Fruit fly (Drosophila melanogaster) Kc167 (cell line): ENCODE measurements around the gene dah.

Source experiments
- Myc ChIP-seq: fragments of >200 bp; optimal IDR thresholded peaks from 2 replicates; lab custom pipeline; 2017; ENCODE audit warnings: missing external identifiers
- Sin3A ChIP-seq: fragments of >200 bp; optimal IDR thresholded peaks from 2 replicates; lab custom pipeline; 2018; ENCODE audit warnings: missing external identifiers
- h ChIP-seq: fragments of >200 bp; optimal IDR thresholded peaks from 3 replicates; lab custom pipeline; 2018; ENCODE audit warnings: missing external identifiers
- insv ChIP-seq: fragments of >200 bp; optimal IDR thresholded peaks from 3 replicates; lab custom pipeline; 2018; ENCODE audit warnings: missing external identifiers
- psq ChIP-seq: fragments of >200 bp; optimal IDR thresholded peaks from 2 replicates; lab custom pipeline; 2017; ENCODE audit warnings: missing external identifiers
- ttk ChIP-seq: sonication (Bioruptor generic); optimal IDR thresholded peaks from 2 replicates; lab custom pipeline; 2017; ENCODE audit warnings: missing external identifiers

dah gene

DNA sequence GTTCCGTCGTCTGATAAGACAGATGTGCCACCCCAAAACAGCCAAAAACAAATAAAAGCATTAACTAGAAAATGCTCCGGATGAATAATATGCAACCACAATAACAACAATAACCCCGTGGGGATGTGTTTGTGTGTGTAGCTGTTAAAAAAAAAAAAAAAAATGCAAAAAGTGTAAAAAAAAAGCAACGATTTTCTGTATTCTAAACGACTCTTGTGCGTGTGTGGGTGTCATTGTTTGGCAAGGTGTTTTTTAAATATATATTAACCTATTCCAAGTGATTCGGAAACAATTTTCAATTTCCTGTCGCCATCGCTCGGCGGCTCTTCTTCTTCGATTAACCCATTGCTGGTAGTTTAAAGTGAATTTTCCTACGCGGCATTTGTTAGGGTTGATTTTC lies 7.6 kb upstream of the dah start:
- no peak for TF ChIP-seq insv (lab: Kevin White, UChicago)
- TF ChIP-seq Sin3A (lab: Kevin White, UChicago) = no peak
- no peak for TF ChIP-seq Myc (lab: Kevin White, UChicago)
- no peak for TF ChIP-seq h (lab: Kevin White, UChicago)
- TF ChIP-seq ttk (lab: Kevin White, UChicago) = no peak
- no peak for TF ChIP-seq psq (lab: Kevin White, UChicago)

DNA sequence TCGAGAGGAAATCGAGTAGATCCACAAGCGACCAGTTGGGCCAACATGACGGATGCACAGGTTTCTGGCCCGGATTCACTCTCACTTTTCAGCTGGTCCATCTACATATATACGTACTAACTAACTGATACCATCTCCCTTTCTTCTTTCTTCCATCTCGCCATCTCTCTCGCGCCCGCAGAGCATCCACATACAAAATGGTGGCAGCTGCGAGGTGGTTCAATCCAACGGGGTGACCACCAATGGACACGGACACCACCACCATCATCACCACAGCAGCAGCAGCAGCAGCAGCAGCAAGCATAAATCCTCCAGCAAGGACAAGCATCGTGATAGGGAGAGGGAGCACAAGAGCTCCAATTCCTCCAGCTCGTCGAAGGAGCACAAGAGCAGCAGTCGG lies 7.2 kb upstream of the dah start:
- no peak for TF ChIP-seq insv (lab: Kevin White, UChicago)
- no peak for TF ChIP-seq h (lab: Kevin White, UChicago)
- TF ChIP-seq Sin3A (lab: Kevin White, UChicago) = no peak
- no peak for TF ChIP-seq ttk (lab: Kevin White, UChicago)
- no peak for TF ChIP-seq psq (lab: Kevin White, UChicago)
- TF ChIP-seq Myc (lab: Kevin White, UChicago) = no peak

DNA sequence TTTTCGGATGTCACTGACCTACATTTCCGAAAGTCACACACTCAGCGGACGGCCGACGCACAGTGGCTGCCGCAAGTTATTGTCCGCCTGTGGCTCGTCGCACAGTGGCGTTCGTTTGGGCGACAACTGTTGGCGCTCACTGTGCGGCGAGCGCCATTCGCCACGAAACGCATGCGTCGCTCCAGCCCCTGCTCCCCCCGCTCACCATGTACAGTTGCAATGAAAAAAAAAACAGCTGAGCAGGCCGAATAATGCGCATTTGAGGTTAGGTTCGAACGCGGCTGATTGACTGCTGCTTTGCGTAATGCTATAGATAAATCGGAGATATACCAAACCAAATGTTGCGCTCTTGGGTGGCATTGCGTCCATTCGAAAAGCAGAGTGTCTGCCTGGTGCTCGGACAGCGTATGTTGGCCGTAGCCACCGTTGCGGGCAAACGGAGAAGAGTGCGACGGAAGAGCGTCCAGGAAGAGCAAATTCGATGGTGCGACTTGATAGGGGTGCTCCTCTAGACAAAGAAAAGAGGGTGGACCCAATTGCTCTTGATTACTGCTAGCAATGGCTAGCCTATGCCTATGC lies 4.8 kb upstream of the dah start:
- TF ChIP-seq psq (lab: Kevin White, UChicago) (no peak), Sin3A (lab: Kevin White, UChicago) (no peak), Myc (lab: Kevin White, UChicago) (no peak), ttk (lab: Kevin White, UChicago) (no peak), h (lab: Kevin White, UChicago) (no peak), insv (lab: Kevin White, UChicago) (no peak)

DNA sequence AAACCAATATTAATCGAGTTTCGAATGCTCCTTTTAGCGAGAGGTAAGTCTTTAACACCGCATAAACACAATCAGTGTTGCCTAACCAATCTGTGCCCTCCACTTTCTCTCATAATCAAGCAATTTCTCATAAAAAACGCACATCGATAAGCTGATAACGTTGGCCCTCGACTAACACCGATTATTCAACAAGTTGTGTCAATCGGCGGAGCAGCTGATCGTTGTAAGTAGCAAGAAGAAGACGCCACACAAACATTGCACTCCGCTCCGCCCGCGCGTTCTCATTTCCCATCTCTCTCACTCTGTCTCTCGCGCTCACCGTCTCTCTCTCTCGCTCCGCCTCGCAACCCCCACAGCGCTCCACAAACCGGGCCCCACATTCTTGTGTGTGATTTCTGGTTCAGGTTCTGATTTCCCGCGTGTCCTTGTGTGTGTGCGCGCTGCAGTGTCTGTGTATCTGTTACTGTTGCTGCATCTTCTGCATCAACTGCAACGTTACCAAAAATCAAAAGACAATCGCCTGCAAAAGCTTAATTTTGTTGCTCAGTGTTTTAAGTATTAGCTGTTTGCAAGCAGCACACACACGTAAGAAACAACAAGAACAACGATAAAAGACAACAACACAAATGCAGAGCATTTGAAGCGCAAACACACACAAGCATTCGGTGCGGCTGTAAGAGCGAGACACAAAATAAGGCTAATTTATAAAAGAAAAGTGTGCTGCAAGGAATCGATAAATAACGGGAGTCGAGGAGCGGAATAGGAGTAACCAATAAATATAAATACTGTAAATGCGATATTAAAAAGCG lies 5.1 kb downstream of the dah start, which contains the start of the genes CG9114 and HDAC6:
TSS of gene CG9114 (minus strand) at position 89 of the 809 bp plus-strand sequence.
TSS of gene HDAC6 (plus strand) at position 245 of the 809 bp plus-strand sequence.
- TF ChIP-seq h (lab: Kevin White, UChicago) = no peak
- no peak for TF ChIP-seq insv (lab: Kevin White, UChicago)
- no peak for TF ChIP-seq ttk (lab: Kevin White, UChicago)
- no peak for TF ChIP-seq psq (lab: Kevin White, UChicago)
- TF ChIP-seq Myc (lab: Kevin White, UChicago) = no peak
- TF ChIP-seq Sin3A (lab: Kevin White, UChicago) = no peak

DNA sequence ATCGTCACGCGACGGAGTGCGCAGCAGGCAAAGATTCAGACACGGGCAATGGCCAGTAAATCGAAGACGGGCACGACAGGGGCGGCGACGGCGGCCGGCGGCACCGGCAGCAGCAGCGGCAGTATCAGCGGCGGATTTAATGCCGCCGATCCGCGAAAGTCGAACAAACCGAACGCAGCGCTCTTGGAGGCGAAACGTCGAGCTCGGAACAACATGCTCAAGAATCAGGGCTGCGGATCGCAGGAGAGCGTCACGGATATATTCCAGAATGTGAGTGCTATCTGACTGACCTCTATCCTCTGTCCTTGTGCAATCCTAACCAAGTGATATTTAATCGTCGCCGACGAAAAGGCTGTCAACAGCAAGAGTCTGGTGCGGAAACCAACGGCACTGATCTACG lies 6.9 kb downstream of the dah start:
- TF ChIP-seq psq (lab: Kevin White, UChicago) (no peak), Myc (lab: Kevin White, UChicago) (no peak), ttk (lab: Kevin White, UChicago) (no peak), h (lab: Kevin White, UChicago) (no peak), Sin3A (lab: Kevin White, UChicago) (no peak), insv (lab: Kevin White, UChicago) (no peak)

DNA sequence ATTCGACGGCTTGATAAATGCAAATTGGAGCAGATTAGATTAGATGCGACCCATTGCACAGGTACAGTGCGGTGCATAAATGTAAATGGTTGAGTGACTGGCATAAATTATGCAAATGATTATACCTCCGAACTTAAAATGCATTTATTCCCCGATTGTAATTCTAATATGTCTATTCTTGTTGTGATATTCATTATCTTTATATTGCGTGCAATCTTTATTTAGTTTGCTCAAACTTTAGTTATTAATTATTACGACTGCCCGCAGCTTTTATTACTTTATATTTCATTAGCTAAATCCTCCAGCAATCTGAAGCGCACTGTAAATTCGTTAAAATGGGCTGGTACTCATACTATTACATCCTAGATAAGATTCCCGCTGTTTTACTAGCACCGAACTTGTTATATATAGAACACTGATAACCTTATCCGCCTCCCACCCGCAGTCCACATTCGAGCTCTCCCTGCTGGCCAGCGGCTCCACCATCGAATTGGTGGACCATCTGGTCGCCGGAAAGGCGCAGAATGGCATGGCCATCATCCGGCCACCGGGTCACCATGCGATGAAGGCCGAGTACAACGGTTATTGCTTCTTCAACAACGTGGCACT lies 7.8 kb downstream of the dah start:
- TF ChIP-seq insv (lab: Kevin White, UChicago) (no peak), Myc (lab: Kevin White, UChicago) (no peak), ttk (lab: Kevin White, UChicago) (no peak), Sin3A (lab: Kevin White, UChicago) (no peak), psq (lab: Kevin White, UChicago) (no peak), h (lab: Kevin White, UChicago) (no peak)

DNA sequence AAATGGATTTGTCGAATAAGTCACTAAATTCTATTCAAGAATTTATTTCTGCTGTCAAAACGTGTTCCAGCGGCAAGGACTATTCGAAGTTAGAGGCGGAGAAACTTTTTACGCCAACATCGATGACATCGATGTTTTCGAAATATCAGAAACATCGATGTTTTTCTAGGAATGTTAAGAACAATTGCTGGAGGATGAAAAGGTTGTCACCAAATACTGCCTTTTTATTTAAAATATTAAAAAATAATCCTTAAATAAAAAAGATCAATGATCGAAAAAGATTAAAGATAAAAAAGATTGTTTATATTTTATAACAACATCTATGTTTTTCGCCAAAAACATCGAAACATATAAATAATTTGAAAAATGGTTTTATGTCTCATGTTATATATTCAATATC lies 13.9 kb downstream of the dah start, which contains the start of gene CG9123:
TSS of gene CG9123 (minus strand) at position 101 of the 400 bp plus-strand sequence.
- no peak for TF ChIP-seq h (lab: Kevin White, UChicago)
- no peak for TF ChIP-seq Sin3A (lab: Kevin White, UChicago)
- TF ChIP-seq Myc (lab: Kevin White, UChicago) = no peak
- TF ChIP-seq ttk (lab: Kevin White, UChicago) = no peak
- TF ChIP-seq psq (lab: Kevin White, UChicago) = no peak
- no peak for TF ChIP-seq insv (lab: Kevin White, UChicago)

DNA sequence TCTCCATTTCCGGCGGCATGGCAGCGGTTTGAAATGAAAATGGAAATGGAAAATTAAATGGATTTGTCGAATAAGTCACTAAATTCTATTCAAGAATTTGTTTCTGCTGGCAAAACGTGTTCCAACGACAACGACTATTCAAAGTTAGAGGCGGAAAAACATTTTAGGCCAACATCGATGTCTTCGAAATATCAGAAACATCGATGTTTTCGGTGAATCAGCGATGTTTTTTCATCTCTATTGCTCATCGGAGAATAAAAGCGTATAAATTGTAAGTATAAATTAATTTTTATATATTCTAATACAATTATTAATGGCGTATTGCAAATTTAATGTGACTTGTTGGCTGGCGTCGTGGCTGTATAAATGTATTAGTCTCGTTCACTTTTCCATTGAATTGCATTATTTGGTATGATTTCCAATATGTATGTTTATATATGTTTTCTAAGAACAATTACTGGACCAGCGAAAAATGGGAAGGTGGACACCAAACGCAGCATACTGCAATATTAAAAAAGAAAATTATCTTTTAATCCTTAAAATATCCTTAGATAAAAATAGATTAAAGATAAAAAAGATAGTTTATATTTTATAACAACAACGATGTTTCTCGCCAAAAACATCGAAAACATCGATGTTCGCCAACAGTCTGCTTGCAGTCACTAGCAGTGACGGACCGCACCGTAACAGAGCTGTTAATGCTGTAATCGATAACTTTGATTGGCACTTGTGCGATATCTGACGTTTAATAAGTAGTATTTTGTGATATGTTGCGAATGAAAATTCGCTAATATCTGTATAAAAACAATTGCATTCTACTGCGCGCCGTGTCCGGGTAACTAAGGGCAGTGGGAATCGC lies 16.6 kb downstream of the dah start, which contains the start of the genes CG12608 and Prp5:
TSS of gene CG12608 (minus strand) at position 153 of the 859 bp plus-strand sequence.
TSS of gene Prp5 (plus strand) at position 697 of the 859 bp plus-strand sequence.
- TF ChIP-seq h (lab: Kevin White, UChicago) (no peak), psq (lab: Kevin White, UChicago) (no peak), ttk (lab: Kevin White, UChicago) (no peak)

DNA sequence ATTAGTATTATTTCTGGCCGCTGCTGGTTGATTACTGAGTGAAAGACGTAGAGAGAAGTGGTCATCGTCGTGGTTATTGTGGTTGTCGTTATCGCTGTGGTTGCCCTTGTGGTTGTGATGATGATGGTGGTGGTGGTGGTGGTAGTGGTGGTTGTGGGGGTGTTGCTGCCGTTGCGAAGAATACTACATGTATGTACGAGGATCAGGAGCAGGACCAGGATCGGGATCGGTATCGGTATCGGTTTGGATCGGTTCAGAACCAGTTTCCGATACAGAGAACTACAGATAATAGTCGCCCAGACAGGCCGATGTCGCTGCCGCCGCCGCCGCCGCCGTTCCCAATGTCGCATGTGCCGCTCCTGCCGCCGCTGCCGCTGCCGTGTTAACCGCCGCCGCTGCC lies 24.6 kb downstream of the dah start:
- TF ChIP-seq ttk (lab: Kevin White, UChicago) (no peak), h (lab: Kevin White, UChicago) (no peak), psq (lab: Kevin White, UChicago) (no peak), Myc (lab: Kevin White, UChicago) (no peak), Sin3A (lab: Kevin White, UChicago) (no peak), insv (lab: Kevin White, UChicago) (no peak)

DNA sequence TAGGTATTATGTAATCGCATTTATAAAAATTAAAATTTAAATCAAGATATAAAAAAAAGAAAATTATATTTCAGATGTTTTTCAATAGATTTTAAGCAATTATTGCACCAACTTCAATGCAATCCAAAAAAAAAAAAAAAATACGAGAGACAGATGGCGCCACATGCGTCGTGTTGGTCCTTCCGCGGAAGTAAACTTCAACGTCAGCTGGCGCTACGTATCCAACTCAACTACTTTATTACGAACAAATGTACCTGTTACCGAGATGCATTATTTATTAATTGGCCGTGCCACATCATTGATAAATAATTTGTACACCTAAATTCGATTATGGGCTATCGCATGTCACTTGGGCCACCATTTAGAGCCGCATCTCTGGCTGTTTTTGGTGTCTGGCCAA lies 25.5 kb downstream of the dah start:
- TF ChIP-seq Sin3A (lab: Kevin White, UChicago) (no peak), insv (lab: Kevin White, UChicago) (no peak), ttk (lab: Kevin White, UChicago) (no peak), h (lab: Kevin White, UChicago) (no peak), psq (lab: Kevin White, UChicago) (no peak), Myc (lab: Kevin White, UChicago) (no peak)
